Fruit fly (Drosophila melanogaster) Kc167 (cell line): ENCODE data around the gene CG9743.

Source experiments
- Myc ChIP-seq: fragments of >200 bp; optimal IDR thresholded peaks from 2 replicates; lab custom pipeline; 2017; ENCODE audit warnings: missing external identifiers
- Sin3A ChIP-seq: fragments of >200 bp; optimal IDR thresholded peaks from 2 replicates; lab custom pipeline; 2018; ENCODE audit warnings: missing external identifiers
- h ChIP-seq: fragments of >200 bp; optimal IDR thresholded peaks from 3 replicates; lab custom pipeline; 2018; ENCODE audit warnings: missing external identifiers
- insv ChIP-seq: fragments of >200 bp; optimal IDR thresholded peaks from 3 replicates; lab custom pipeline; 2018; ENCODE audit warnings: missing external identifiers
- psq ChIP-seq: fragments of >200 bp; optimal IDR thresholded peaks from 2 replicates; lab custom pipeline; 2017; ENCODE audit warnings: missing external identifiers
- ttk ChIP-seq: sonication (Bioruptor generic); optimal IDR thresholded peaks from 2 replicates; lab custom pipeline; 2017; ENCODE audit warnings: missing external identifiers

Gene CG9743

dm6 chr3R:30202898-30203103 lies at the start of gene CG9743:
Gene CG9743 (minus strand): TSS chr3R:30202998.
- TF ChIP-seq Sin3A (lab: Kevin White, UChicago) (no peak), ttk (lab: Kevin White, UChicago) (no peak), h (no peak), Myc (lab: Kevin White, UChicago) (no peak), insv (lab: Kevin White, UChicago) (no peak), psq (lab: Kevin White, UChicago) (no peak)

DNA sequence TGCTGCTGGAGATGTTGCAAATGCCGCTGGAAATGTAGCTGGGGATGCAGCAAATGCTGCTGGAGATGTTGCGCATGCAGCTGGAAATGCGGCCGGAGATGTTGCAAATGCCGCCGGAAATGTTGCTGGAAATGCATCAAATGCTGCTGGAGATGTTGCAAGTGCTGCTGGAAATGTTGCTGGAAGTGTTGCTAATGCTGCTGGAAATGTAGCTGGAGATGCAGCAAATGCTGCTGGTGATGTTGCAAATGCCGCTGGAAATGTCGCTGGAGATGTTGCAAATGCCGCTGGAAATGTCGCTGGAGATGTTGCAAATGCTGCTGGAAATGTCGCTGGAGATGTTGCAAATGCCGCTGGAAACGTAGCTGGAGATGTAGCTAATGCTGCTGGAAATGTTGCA lies 49.5 kb upstream of the CG9743 start:
- TF ChIP-seq Myc (lab: Kevin White, UChicago) (no peak), h (no peak), insv (lab: Kevin White, UChicago) (no peak), ttk (lab: Kevin White, UChicago) (no peak), Sin3A (lab: Kevin White, UChicago) (no peak), psq (lab: Kevin White, UChicago) (no peak)

DNA sequence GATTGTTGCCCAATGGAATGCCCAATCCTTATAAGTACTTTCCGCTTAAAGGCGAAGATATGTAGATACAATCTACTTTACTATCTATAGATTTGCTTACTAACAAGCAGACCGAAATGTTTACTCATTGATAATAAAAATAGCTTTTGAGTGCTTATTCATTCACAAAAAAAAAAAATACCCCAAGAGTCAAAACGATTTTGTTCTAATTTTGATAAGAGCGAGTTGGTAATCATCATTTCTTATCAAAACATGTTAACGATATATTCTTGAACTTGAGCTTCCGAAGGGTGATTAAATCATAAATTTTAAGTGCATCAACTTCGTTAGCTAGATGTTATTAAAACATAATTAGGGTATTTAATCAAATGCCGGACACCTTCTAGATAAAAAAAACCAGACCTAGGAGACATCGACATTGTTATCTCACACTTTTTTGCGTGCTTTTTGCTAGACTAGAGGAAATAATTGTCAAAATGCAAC lies 47.7 kb upstream of the CG9743 start, which contains the start of gene CG9682:
Gene CG9682, plus strand, starts transcription at position 433 of the 483 bp plus-strand sequence.
- TF ChIP-seq Sin3A (lab: Kevin White, UChicago) (no peak), psq (lab: Kevin White, UChicago) (no peak), insv (lab: Kevin White, UChicago) (no peak), Myc (lab: Kevin White, UChicago) (no peak), ttk (lab: Kevin White, UChicago) (no peak), h (no peak)

DNA sequence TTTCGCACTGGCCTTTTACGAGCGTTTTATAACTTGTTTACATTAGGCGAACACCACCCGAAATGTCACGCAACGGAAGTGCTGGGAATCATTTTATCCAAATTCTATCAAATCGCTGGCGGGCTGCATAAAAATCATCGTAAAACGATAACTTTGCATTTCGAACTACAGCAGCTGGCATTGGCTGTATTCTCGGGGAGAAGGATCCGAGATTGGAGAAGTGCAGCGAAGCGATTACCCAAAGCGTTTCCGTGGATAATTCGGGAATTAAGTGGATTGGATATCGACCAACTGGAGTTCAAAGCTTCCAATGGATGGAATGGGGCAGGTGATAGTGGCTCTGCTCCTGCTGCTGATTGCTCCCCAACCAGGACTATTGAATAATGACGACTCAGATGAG lies 46.5 kb upstream of the CG9743 start, which contains the start of gene CG34299:
Gene CG34299, plus strand, starts transcription at position 301 of the 400 bp plus-strand sequence.
- TF ChIP-seq h (no peak), Sin3A (lab: Kevin White, UChicago) (no peak), insv (lab: Kevin White, UChicago) (no peak)

- TF ChIP-seq h (no peak), Myc (lab: Kevin White, UChicago) (no peak), psq (lab: Kevin White, UChicago) (no peak), insv (lab: Kevin White, UChicago) (no peak)
These were observed 45.8 kb upstream of the CG9743 start for dm6 chr3R:30248565-30248964.

- TF ChIP-seq ttk (lab: Kevin White, UChicago) (no peak), h (no peak), Myc (lab: Kevin White, UChicago) (no peak), insv (lab: Kevin White, UChicago) (no peak), psq (lab: Kevin White, UChicago) (no peak), Sin3A (lab: Kevin White, UChicago) (no peak)
These were observed 45.1 kb upstream of the CG9743 start for dm6 chr3R:30247802-30248363.

DNA sequence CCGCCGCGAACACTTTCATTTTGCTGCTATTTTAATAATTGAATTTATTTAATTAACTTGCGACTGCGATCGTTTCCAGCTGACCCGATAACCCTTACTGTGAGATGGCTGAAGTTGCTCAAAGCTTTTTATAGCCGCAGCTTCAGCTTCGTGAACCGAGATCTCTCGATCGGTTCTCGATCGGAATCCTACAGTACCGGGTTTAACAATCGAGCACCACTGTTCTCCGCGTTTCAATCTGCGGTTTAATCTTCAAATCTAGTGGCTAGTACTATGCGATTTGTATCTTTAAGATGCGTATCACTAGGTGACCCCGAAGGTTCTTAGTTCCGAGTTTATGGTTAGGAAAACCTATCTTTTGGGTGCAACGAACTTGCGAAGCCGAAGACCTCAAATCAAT lies 43.8 kb upstream of the CG9743 start, which contains the start of gene CG9733:
Gene CG9733, minus strand, starts transcription at position 101 of the 400 bp plus-strand sequence.
- TF ChIP-seq ttk (lab: Kevin White, UChicago): no peak
- TF ChIP-seq h: no peak
- no peak for TF ChIP-seq Myc (lab: Kevin White, UChicago)
- no peak for TF ChIP-seq psq (lab: Kevin White, UChicago)
- no peak for TF ChIP-seq insv (lab: Kevin White, UChicago)
- no peak for TF ChIP-seq Sin3A (lab: Kevin White, UChicago)

dm6 chr3R:30245739-30246589 lies 43.2 kb upstream of the CG9743 start:
- no peak for TF ChIP-seq insv (lab: Kevin White, UChicago)
- TF ChIP-seq h: no peak
- no peak for TF ChIP-seq ttk (lab: Kevin White, UChicago)
- TF ChIP-seq Sin3A (lab: Kevin White, UChicago): no peak
- no peak for TF ChIP-seq Myc (lab: Kevin White, UChicago)
- no peak for TF ChIP-seq psq (lab: Kevin White, UChicago)

DNA sequence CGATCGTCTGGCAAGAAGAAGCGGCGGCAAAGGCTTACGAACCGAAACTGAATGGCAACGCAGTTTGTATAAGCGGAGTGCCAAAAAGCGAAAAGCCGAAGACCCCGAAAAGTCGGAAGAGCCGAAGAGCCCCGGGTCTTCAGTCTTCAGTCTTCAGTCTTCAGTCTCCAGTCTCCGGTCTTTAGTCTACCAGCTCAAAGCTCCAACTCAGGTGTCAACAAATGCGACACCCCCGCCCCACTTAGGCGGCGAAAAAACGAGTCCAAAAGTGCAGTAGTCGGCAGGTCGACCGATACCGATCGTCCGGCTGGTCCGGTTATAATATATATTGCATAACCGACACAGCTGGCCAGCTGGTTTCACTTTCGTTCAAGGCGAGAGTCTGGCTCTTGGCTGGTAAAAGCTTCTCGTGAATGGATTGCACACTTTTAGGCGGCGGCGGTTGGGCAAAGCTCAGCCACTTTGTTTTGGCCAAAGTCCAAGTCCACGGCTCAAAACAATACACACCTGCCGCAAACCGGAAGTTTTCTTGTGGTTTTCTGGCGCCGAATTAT lies 40.5 kb upstream of the CG9743 start, which contains the start of gene CG9737:
Gene CG9737, minus strand, starts transcription at position 51 of the 554 bp plus-strand sequence.
- TF ChIP-seq h: no peak
- TF ChIP-seq insv (lab: Kevin White, UChicago): no peak
- no peak for TF ChIP-seq Myc (lab: Kevin White, UChicago)
- TF ChIP-seq psq (lab: Kevin White, UChicago): no peak
- no peak for TF ChIP-seq ttk (lab: Kevin White, UChicago)
- no peak for TF ChIP-seq Sin3A (lab: Kevin White, UChicago)

DNA sequence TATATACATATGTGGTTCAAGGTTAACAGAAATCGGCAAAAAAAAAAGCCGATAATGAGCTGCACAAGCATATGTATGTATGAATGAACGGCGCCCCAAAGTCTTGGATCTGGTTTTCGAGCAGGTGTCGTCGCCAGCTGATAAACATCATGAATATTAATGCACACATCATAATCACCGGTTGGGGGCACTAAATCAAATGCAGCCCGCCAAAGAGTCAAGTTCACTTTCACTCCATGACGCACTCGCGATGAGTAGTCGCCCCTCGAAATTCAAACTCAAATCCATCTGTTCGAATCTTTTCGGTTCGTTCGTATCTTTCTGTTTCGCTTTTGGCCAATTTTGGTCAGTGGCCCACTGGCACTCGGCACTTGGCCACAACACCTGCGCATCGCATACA lies 37.4 kb upstream of the CG9743 start:
- TF ChIP-seq Sin3A (lab: Kevin White, UChicago): no peak
- no peak for TF ChIP-seq Myc (lab: Kevin White, UChicago)
- TF ChIP-seq ttk (lab: Kevin White, UChicago): no peak
- TF ChIP-seq psq (lab: Kevin White, UChicago): no peak
- TF ChIP-seq insv (lab: Kevin White, UChicago): no peak
- no peak for TF ChIP-seq h

DNA sequence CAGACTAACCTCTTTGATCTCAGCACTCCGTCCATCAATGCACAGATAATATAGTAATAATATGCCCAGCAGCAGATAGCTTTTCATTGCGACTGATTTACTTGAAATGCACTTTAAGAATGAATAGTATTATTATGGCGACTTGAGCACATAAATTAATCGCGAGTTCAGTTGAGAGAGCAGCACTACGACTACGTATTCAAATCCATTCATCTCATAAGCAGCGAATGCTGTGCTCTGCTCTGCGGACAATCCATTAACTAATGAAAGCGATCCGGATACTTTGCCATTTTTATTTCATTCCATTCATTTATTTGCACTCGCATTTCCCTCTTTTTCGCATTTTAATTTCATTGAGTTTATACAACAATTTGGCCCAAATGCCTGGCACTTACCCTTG lies 34.8 kb upstream of the CG9743 start, which contains the start of gene CG43448:
Gene CG43448, minus strand, starts transcription at position 101 of the 400 bp plus-strand sequence.
- TF ChIP-seq psq (lab: Kevin White, UChicago): no peak
- TF ChIP-seq Sin3A (lab: Kevin White, UChicago): no peak
- TF ChIP-seq insv (lab: Kevin White, UChicago): no peak
